Fruit fly (Drosophila melanogaster): ENCODE data around the gene bigmax.
A peak's percentile ranks its signal among the peaks of the same experiment; 100 is the strongest.

Gene bigmax

dm6 chr3R:27289638-27290037 lies 1.3 kb upstream of the bigmax start (continued):
- TF ChIP-seq btn (GFP tag; optimal IDR thresholded peaks at IDR 0.05) (no peak), MESR4 (GFP tag; optimal IDR thresholded peaks at IDR 0.05) (no peak), CG7987 (GFP tag; optimal IDR thresholded peaks at IDR 0.05) (peak; percentile 74), CG11695 (GFP tag; IDR thresholded peaks at IDR 0.05) (0 out of 3 replicates have a peak, but pooled peaks have one; percentile 27), Dp (GFP tag; optimal IDR thresholded peaks at IDR 0.05) (no peak), CG12104 (GFP tag; optimal IDR thresholded peaks at IDR 0.05) (no peak), bbx (GFP tag; IDR thresholded peaks at IDR 0.05; ENCODE audit: partially characterized antibody) (no peak), crc (GFP tag; optimal IDR thresholded peaks at IDR 0.05) (no peak), CG34422 (GFP tag; IDR thresholded peaks at IDR 0.05) (peak; percentile 36; the same call in 1 of the 3 replicates), wdn (GFP tag; IDR thresholded peaks at IDR 0.05) (no peak), repo (GFP tag; optimal IDR thresholded peaks at IDR 0.05) (no peak), CG18599 (GFP tag; optimal IDR thresholded peaks at IDR 0.05) (peak; percentile 61), CG34376 (GFP tag; optimal IDR thresholded peaks at IDR 0.05) (no peak), Sry-δ (GFP tag; optimal IDR thresholded peaks at IDR 0.05) (no peak), CG17802 (tag; optimal IDR thresholded peaks at IDR 0.05) (no peak), Lim3 (GFP tag; IDR thresholded peaks at IDR 0.05) (no peak), CG4404 (GFP tag; IDR thresholded peaks at IDR 0.05) (no peak), Chrac-16 (GFP tag; optimal IDR thresholded peaks at IDR 0.05) (peak; percentile 21), fru (optimal IDR thresholded peaks at IDR 0.05) (no peak), z (GFP tag; IDR thresholded peaks at IDR 0.05) (no peak), B-H1 (GFP tag; IDR thresholded peaks at IDR 0.05) (no peak), sens-2 (GFP tag; IDR thresholded peaks at IDR 0.05) (no peak), CG1233 (GFP tag; optimal IDR thresholded peaks at IDR 0.05) (peak; percentile 4), ham (GFP tag; IDR thresholded peaks at IDR 0.05) (no peak), her (GFP tag; optimal IDR thresholded peaks at IDR 0.05) (no peak), Ssrp (tag; optimal IDR thresholded peaks at IDR 0.05) (peak; percentile 25), en (GFP tag; optimal IDR thresholded peaks at IDR 0.05) (no peak), CG4707 (GFP tag; optimal IDR thresholded peaks at IDR 0.05) (no peak), nmo (GFP tag; optimal IDR thresholded peaks at IDR 0.05) (peak; percentile 37), CG2875 (GFP tag; optimal IDR thresholded peaks at IDR 0.05) (no peak), CG33557 (GFP tag; optimal IDR thresholded peaks at IDR 0.05) (peak; percentile 8), az2 (GFP tag; optimal IDR thresholded peaks at IDR 0.05) (peak; percentile 34), CG9932 (GFP tag; IDR thresholded peaks at IDR 0.05) (peak; percentile 76), CG18476 (GFP tag; optimal IDR thresholded peaks at IDR 0.05) (peak; percentile 21), CG11723 (GFP tag; optimal IDR thresholded peaks at IDR 0.05) (peak; percentile 11), CG4328 (GFP tag; optimal IDR thresholded peaks at IDR 0.05) (no peak), zf30C (GFP tag; optimal IDR thresholded peaks at IDR 0.05) (no peak), CG15479 (GFP tag; optimal IDR thresholded peaks at IDR 0.05) (no peak), CG4820 (GFP tag; optimal IDR thresholded peaks at IDR 0.05) (no peak), gro (GFP tag; optimal IDR thresholded peaks at IDR 0.05) (peak; percentile 1), CG1529 (GFP tag; optimal IDR thresholded peaks at IDR 0.05) (no peak), CG13287 (GFP tag; IDR thresholded peaks at IDR 0.05; ENCODE audit: partially characterized antibody) (no peak), Six4 (GFP tag; optimal IDR thresholded peaks at IDR 0.05) (peak; percentile 5), shn (GFP tag; optimal IDR thresholded peaks at IDR 0.05) (no peak), CG3065 (GFP tag; optimal IDR thresholded peaks at IDR 0.05) (no peak), CoRest (tag; optimal IDR thresholded peaks at IDR 0.05) (no peak)

Measured in whole organism, embryonic.